Fruit fly (Drosophila melanogaster) whole organism, embryonic: ENCODE data around the gene Pex14.
A peak's percentile ranks its signal among the peaks of the same experiment; 100 is the strongest.

Experiments
- CG11085 ChIP-seq: fragments of 200-800 bp; sonication (Bioruptor generic); IDR thresholded peaks from 2 replicates; pipeline ENCODE4 v1.3.6; 2022; ENCODE audit warnings: missing biosample characterization, missing genetic modification characterization
- CG12104 ChIP-seq: fragments of 200-800 bp; sonication (Bioruptor generic); optimal IDR thresholded peaks from 3 replicates; lab custom pipeline; 2016; ENCODE audit warnings: missing biosample characterization, missing genetic modification characterization
- CG12659 ChIP-seq: fragments of 200-800 bp; sonication (Bioruptor generic); optimal IDR thresholded peaks from 3 replicates; lab custom pipeline; 2017; ENCODE audit warnings: mild to moderate bottlenecking, missing biosample characterization, missing genetic modification reagents, missing genetic modification characterization
- CG13296 ChIP-seq: fragments of 200-800 bp; sonication (Bioruptor generic); optimal IDR thresholded peaks from 3 replicates; lab custom pipeline; 2018; ENCODE audit warnings: missing biosample characterization, mild to moderate bottlenecking, missing genetic modification characterization
- CG13894 ChIP-seq: fragments of 200-800 bp; sonication (Bioruptor generic); optimal IDR thresholded peaks from 3 replicates; lab custom pipeline; 2018; ENCODE audit warnings: missing biosample characterization, mild to moderate bottlenecking, missing genetic modification characterization, moderate library complexity
- CG15011 ChIP-seq: fragments of 200-800 bp; sonication (Bioruptor generic); optimal IDR thresholded peaks from 3 replicates; lab custom pipeline; 2018; ENCODE audit warnings: missing biosample characterization, mild to moderate bottlenecking, missing genetic modification characterization
- CG1602 ChIP-seq: fragments of 200-800 bp; sonication (Bioruptor generic); optimal IDR thresholded peaks from 3 replicates; lab custom pipeline; 2016; ENCODE audit warnings: missing biosample characterization, missing genetic modification characterization
- CG1647 ChIP-seq: fragments of 200-800 bp; sonication (Bioruptor generic); optimal IDR thresholded peaks from 3 replicates; lab custom pipeline; 2016; ENCODE audit warnings: missing biosample characterization, missing genetic modification characterization
- CG17328 ChIP-seq: fragments of 200-800 bp; sonication (Bioruptor generic); IDR thresholded peaks from 2 replicates; pipeline ENCODE4 v1.3.6; 2022; ENCODE audit warnings: missing biosample characterization, missing genetic modification characterization
- CG17385 ChIP-seq: fragments of 200-800 bp; sonication (Bioruptor generic); optimal IDR thresholded peaks from 3 replicates; lab custom pipeline; 2018; ENCODE audit warnings: missing biosample characterization, mild to moderate bottlenecking, missing genetic modification characterization
- CG30020 ChIP-seq: fragments of 200-800 bp; optimal IDR thresholded peaks from 2 replicates; lab custom pipeline; 2019; ENCODE audit warnings: missing biosample characterization, mild to moderate bottlenecking, missing genetic modification characterization, moderate library complexity
- CG32767 ChIP-seq: fragments of 200-800 bp; sonication (Bioruptor generic); IDR thresholded peaks from 2 replicates; pipeline ENCODE4 v1.3.6; 2022; ENCODE audit warnings: missing biosample characterization, missing genetic modification characterization
- CG32772 ChIP-seq: fragments of 200-800 bp; sonication (Bioruptor generic); IDR thresholded peaks from 2 replicates; pipeline ENCODE4 v1.3.6; 2022; ENCODE audit warnings: missing biosample characterization, missing genetic modification characterization
- CG34224 ChIP-seq: fragments of 200-800 bp; sonication (Bioruptor generic); IDR thresholded peaks from 3 replicates; pipeline ENCODE4 v1.3.6; 2022; ENCODE audit warnings: missing biosample characterization, missing genetic modification characterization; ENCODE audit not compliant: partially characterized antibody
- CG3726 ChIP-seq: fragments of 200-800 bp; sonication (Bioruptor generic); IDR thresholded peaks from 3 replicates; pipeline ENCODE4, ENCODE4 v1.3.6; 2022; ENCODE audit warnings: missing biosample characterization, missing genetic modification characterization
- CG43689 ChIP-seq: fragments of 200-800 bp; sonication (Bioruptor generic); IDR thresholded peaks from 2 replicates; pipeline ENCODE4 v1.3.6; 2022; ENCODE audit warnings: missing biosample characterization, missing genetic modification characterization
- CG4617 ChIP-seq: fragments of 200-800 bp; sonication (Bioruptor generic); optimal IDR thresholded peaks from 3 replicates; lab custom pipeline; 2016; ENCODE audit warnings: missing biosample characterization, missing genetic modification characterization, borderline replicate concordance
- CG8478 ChIP-seq: fragments of >200 bp; optimal IDR thresholded peaks from 2 replicates; lab custom pipeline; 2018
- CG9609 ChIP-seq: fragments of 200-800 bp; sonication (Bioruptor generic); optimal IDR thresholded peaks from 3 replicates; lab custom pipeline; 2016; ENCODE audit warnings: missing biosample characterization, missing genetic modification characterization
- CHES-1-like ChIP-seq: fragments of 200-800 bp; sonication (Bioruptor generic); optimal IDR thresholded peaks from 2 replicates; lab custom pipeline; 2016; ENCODE audit warnings: missing biosample characterization, missing genetic modification characterization
- Dll ChIP-seq: fragments of 200-800 bp; sonication (Bioruptor generic); IDR thresholded peaks from 4 replicates; pipeline ENCODE4 v1.3.6; 2022; ENCODE audit warnings: missing biosample characterization, missing genetic modification characterization; ENCODE audit not compliant: partially characterized antibody
- Doc3 ChIP-seq: fragments of 200-800 bp; sonication (Bioruptor generic); IDR thresholded peaks from 3 replicates; pipeline ENCODE4 v1.3.6; 2022; ENCODE audit warnings: missing biosample characterization, missing genetic modification characterization; ENCODE audit not compliant: partially characterized antibody
- ERR ChIP-seq: fragments of 200-800 bp; sonication (Bioruptor generic); optimal IDR thresholded peaks from 2 replicates; lab custom pipeline; 2016; ENCODE audit warnings: missing biosample characterization, missing genetic modification characterization
- Ets97D ChIP-seq: fragments of 200-800 bp; sonication (Bioruptor generic); optimal IDR thresholded peaks from 3 replicates; lab custom pipeline; 2016; ENCODE audit warnings: missing biosample characterization, missing genetic modification characterization
- H15 ChIP-seq: fragments of 200-800 bp; sonication (Bioruptor generic); IDR thresholded peaks from 3 replicates; pipeline ENCODE4 v1.3.6; 2022; ENCODE audit warnings: missing biosample characterization, missing genetic modification characterization
- Hey ChIP-seq: fragments of 200-800 bp; sonication (Bioruptor generic); optimal IDR thresholded peaks from 3 replicates; lab custom pipeline; 2018; ENCODE audit warnings: missing biosample characterization, mild to moderate bottlenecking, missing genetic modification characterization
- Myb ChIP-seq: fragments of 200-800 bp; sonication (Bioruptor generic); optimal IDR thresholded peaks from 2 replicates; lab custom pipeline; 2016; ENCODE audit warnings: missing biosample characterization, missing genetic modification characterization
- NFAT ChIP-seq: fragments of 200-800 bp; sonication (Bioruptor generic); IDR thresholded peaks from 2 replicates; pipeline ENCODE4 v1.3.6; 2022; ENCODE audit warnings: missing biosample characterization, missing genetic modification characterization
- Nf-YB ChIP-seq: fragments of 200-800 bp; sonication (Bioruptor generic); optimal IDR thresholded peaks from 3 replicates; lab custom pipeline; 2019; ENCODE audit warnings: missing biosample characterization, mild to moderate bottlenecking, missing genetic modification characterization, moderate library complexity
- Scr ChIP-seq: fragments of 200-800 bp; sonication (Bioruptor generic); IDR thresholded peaks from 2 replicates; pipeline ENCODE4 v1.3.6; 2022; ENCODE audit warnings: missing biosample characterization, missing genetic modification characterization; ENCODE audit not compliant: partially characterized antibody
- Sox100B ChIP-seq: fragments of 200-800 bp; sonication (Bioruptor generic); optimal IDR thresholded peaks from 3 replicates; lab custom pipeline; 2018; ENCODE audit warnings: missing biosample characterization, mild to moderate bottlenecking, missing genetic modification characterization
- ato ChIP-seq: fragments of 200-800 bp; sonication (Bioruptor generic); IDR thresholded peaks from 2 replicates; pipeline ENCODE4 v1.3.6; 2022; ENCODE audit warnings: missing biosample characterization, missing genetic modification characterization; ENCODE audit not compliant: partially characterized antibody
- cas ChIP-seq: fragments of 200-800 bp; sonication (Bioruptor generic); IDR thresholded peaks from 2 replicates; pipeline ENCODE4 v1.3.6; 2022; ENCODE audit warnings: missing biosample characterization, missing genetic modification characterization
- cato ChIP-seq: fragments of 200-800 bp; sonication (Bioruptor generic); optimal IDR thresholded peaks from 2 replicates; lab custom pipeline; 2016; ENCODE audit warnings: missing biosample characterization, missing genetic modification characterization, borderline replicate concordance
- croc ChIP-seq: fragments of 200-800 bp; sonication (Bioruptor generic); conservative IDR thresholded peaks from 3 replicates; pipeline ENCODE4 v1.3.6; 2022; ENCODE audit warnings: missing biosample characterization, missing genetic modification characterization
- cwo ChIP-seq: fragments of 200-800 bp; sonication (Bioruptor generic); optimal IDR thresholded peaks from 3 replicates; lab custom pipeline; 2017; ENCODE audit warnings: missing biosample characterization, missing genetic modification characterization, mild to moderate bottlenecking, moderate library complexity, missing genetic modification reagents
- dati ChIP-seq: fragments of 200-800 bp; sonication (Bioruptor generic); IDR thresholded peaks from 2 replicates; pipeline ENCODE4 v1.3.6; 2022; ENCODE audit warnings: missing biosample characterization, missing genetic modification characterization
- exex ChIP-seq: fragments of 200-800 bp; sonication (Bioruptor generic); optimal IDR thresholded peaks from 4 replicates; lab custom pipeline; 2018; ENCODE audit warnings: missing biosample characterization, mild to moderate bottlenecking, missing genetic modification characterization, moderate library complexity
- gfzf ChIP-seq: fragments of 200-800 bp; sonication (Bioruptor generic); optimal IDR thresholded peaks from 2 replicates; lab custom pipeline; 2016; ENCODE audit warnings: missing biosample characterization, mild to moderate bottlenecking, missing genetic modification characterization, moderate library complexity
- hth ChIP-seq: fragments of >200 bp; optimal IDR thresholded peaks from 2 replicates; lab custom pipeline; 2017; ENCODE audit warnings: inconsistent platforms
- jigr1 ChIP-seq: fragments of 200-800 bp; sonication (Bioruptor generic); IDR thresholded peaks from 3 replicates; pipeline ENCODE4 v1.3.6; 2022; ENCODE audit warnings: missing biosample characterization, missing genetic modification characterization
- kni ChIP-seq: fragments of 200-800 bp; sonication (Bioruptor generic); optimal IDR thresholded peaks from 3 replicates; lab custom pipeline; 2017; ENCODE audit warnings: mild to moderate bottlenecking, missing biosample characterization, missing genetic modification reagents, missing genetic modification characterization
- lbe ChIP-seq: fragments of 200-800 bp; sonication (Bioruptor generic); optimal IDR thresholded peaks from 2 replicates; lab custom pipeline; 2016; ENCODE audit warnings: missing biosample characterization, mild to moderate bottlenecking, missing genetic modification characterization
- lmd ChIP-seq: fragments of 200-800 bp; sonication (Bioruptor generic); IDR thresholded peaks from 2 replicates; pipeline ENCODE4 v1.3.6; 2022; ENCODE audit warnings: missing biosample characterization, missing genetic modification characterization
- otp ChIP-seq: fragments of 200-800 bp; sonication (Bioruptor generic); IDR thresholded peaks from 3 replicates; pipeline ENCODE4, ENCODE4 v1.3.6; 2022; ENCODE audit warnings: missing biosample characterization, missing genetic modification characterization
- pan ChIP-seq, 4 experiments: fragments of >200 bp in 3 of 4; fragments of 200-800 bp in 1 of 4; sonication (Bioruptor generic) in 1 of 4; optimal IDR thresholded peaks in 3 of 4; IDR thresholded peaks in 1 of 4; 2 replicates each; pipeline versions ENCODE4 v1.3.6 to Lab custom; 2017 to 2022; ENCODE audit warnings: missing biosample characterization in 2 of 4, missing genetic modification characterization in 2 of 4, mixed read lengths in 1 of 4
- psq ChIP-seq: fragments of 200-800 bp; sonication (Bioruptor generic); optimal IDR thresholded peaks from 2 replicates; lab custom pipeline; 2017; ENCODE audit warnings: missing biosample characterization, missing genetic modification characterization
- sug ChIP-seq: fragments of 200-800 bp; optimal IDR thresholded peaks from 2 replicates; lab custom pipeline; 2019; ENCODE audit warnings: missing biosample characterization, mild to moderate bottlenecking, missing genetic modification characterization, moderate library complexity

Pex14 gene

DNA sequence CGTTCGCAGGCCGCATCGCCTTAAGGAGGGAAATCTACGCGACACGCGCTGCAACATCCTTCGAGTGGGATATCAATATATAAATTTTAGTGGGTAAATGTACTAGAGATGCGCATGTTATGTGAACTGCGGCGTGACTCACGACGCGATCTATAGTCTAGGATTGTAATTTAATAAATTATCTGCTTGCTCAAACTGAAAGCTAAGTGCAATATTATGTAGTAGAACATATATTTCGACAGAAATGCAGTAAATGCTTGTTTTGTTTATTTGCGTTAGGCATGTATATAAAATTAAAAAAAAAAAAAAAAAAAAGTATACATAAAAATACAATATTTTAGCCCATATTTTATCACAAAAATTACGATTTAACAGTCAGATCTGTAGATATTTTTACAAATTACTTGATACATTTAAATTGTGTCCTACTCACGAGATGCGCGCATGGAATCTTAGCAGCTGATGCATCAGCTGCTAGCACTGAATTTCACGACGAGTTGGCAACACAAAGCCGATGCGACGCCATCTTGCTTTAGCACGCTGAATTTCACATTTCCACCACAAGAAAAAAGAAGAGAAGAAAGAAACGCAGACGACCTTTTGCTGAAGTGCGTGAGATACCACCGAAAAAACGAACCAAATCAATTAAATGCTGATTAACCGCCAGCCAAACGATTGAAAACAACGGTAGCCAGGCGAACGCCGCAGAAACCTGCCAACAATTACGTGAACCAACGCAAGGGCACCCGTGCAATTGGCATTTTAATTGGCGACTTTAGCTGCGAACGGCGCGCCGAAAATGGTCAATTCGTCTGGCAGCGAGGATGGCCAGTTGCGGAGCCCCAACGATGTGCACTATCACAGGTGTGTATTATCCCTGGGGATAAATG lies 7.4 kb upstream of the Pex14 start, which contains the start of the genes CG4042 and Pitslre (continued):
- no peak for TF ChIP-seq pan (optimal IDR thresholded peaks at IDR 0.05; lab: Kevin White, UChicago)
- TF ChIP-seq pan (GFP tag; optimal IDR thresholded peaks at IDR 0.05 in 1 of 2, IDR thresholded peaks at IDR 0.05 in 1 of 2), result no peak
- no peak for TF ChIP-seq dati (GFP tag; lab: Robert Waterston, UW)
- TF ChIP-seq Ets97D (GFP tag; lab: Kevin White, UChicago), result peak; percentile 48
- TF ChIP-seq ato (GFP tag; lab: Robert Waterston, UW), result peak; percentile 21; the same call in 1 of the 2 replicates
- TF ChIP-seq CG1602, result peak; percentile 47
- no peak for TF ChIP-seq CG32767
- TF ChIP-seq Doc3 (GFP tag; lab: Robert Waterston, UW), result peak; percentile 75
- TF ChIP-seq Sox100B (GFP tag; lab: Kevin White, UChicago), result peak; percentile 59
- TF ChIP-seq CG13894, result no peak
- TF ChIP-seq Nf-YB (GFP tag; lab: Kevin White, UChicago), result no peak
- peak; percentile 38 for TF ChIP-seq CG12104 (GFP tag; lab: Kevin White, UChicago)
- TF ChIP-seq CG17385 (GFP tag; lab: Kevin White, UChicago), result peak; percentile 32
- TF ChIP-seq croc (GFP tag; lab: Robert Waterston, UW), result no peak
- TF ChIP-seq CG1647, result no peak
- no peak for TF ChIP-seq CG15011 (GFP tag; lab: Kevin White, UChicago)
- TF ChIP-seq Hey (tag; lab: Kevin White, UChicago), result no peak
- peak; percentile 78 for TF ChIP-seq Scr (GFP tag; lab: Robert Waterston, UW)
- TF ChIP-seq psq, result peak; percentile 5
- TF ChIP-seq kni (GFP tag; lab: Kevin White, UChicago), result no peak
- TF ChIP-seq CG11085 (GFP tag; lab: Robert Waterston, UW), result no peak
- no peak for TF ChIP-seq CG8478 (lab: Kevin White, UChicago)
- peak; percentile 70; the same call in 2 of the 3 replicates for TF ChIP-seq CG34224
- TF ChIP-seq otp, result no peak
- TF ChIP-seq lmd, result 0 out of 2 replicates have a peak, but pooled peaks have one; percentile 17
- TF ChIP-seq NFAT (GFP tag; lab: Robert Waterston, UW), result no peak; the same call in 1 of the 2 replicates
- no peak for TF ChIP-seq ERR (GFP tag; lab: Kevin White, UChicago)
- no peak for TF ChIP-seq Myb (GFP tag; lab: Kevin White, UChicago)
- no peak for TF ChIP-seq CG43689
- peak; percentile 21 for TF ChIP-seq CG12659 (GFP tag; lab: Kevin White, UChicago)
- TF ChIP-seq CG4617 (GFP tag; lab: Kevin White, UChicago), result peak; percentile 56
- no peak for TF ChIP-seq CG9609
- TF ChIP-seq cato, result peak; percentile 51
- TF ChIP-seq exex, result no peak
- TF ChIP-seq CG17328 (GFP tag; lab: Robert Waterston, UW), result no peak
- peak; percentile 90 for TF ChIP-seq Dll (GFP tag; lab: Robert Waterston, UW)
- TF ChIP-seq CG3726 (GFP tag; lab: Robert Waterston, UW), result no peak
- TF ChIP-seq cwo (GFP tag; lab: Kevin White, UChicago), result peak; percentile 7
- TF ChIP-seq CHES-1-like (GFP tag; lab: Kevin White, UChicago), result no peak
- no peak for TF ChIP-seq H15 (GFP tag; lab: Robert Waterston, UW)
- TF ChIP-seq jigr1 (GFP tag; lab: Robert Waterston, UW), result no peak
- TF ChIP-seq hth (lab: Kevin White, UChicago), result no peak
- TF ChIP-seq CG32772 (GFP tag; lab: Robert Waterston, UW), result no peak; the same call in 1 of the 2 replicates
- no peak for TF ChIP-seq cas (GFP tag; lab: Robert Waterston, UW)
- TF ChIP-seq CG13296, result peak; percentile 47
- no peak for TF ChIP-seq gfzf
- TF ChIP-seq lbe, result peak; percentile 69
- peak; percentile 6 for TF ChIP-seq sug (tag; lab: Kevin White, UChicago)
- peak; percentile 6 for TF ChIP-seq CG30020
